Worm (Caenorhabditis elegans) whole organism, late embryonic: ENCODE results near the gene E02H1.5.

Experiments
- C08G9.2 ChIP-seq: sonication (generic microtip); optimal IDR thresholded peaks from 2 replicates; lab custom pipeline; 2016; ENCODE audit warnings: mild to moderate bottlenecking, missing genetic modification characterization, moderate library complexity, missing compliant biosample characterization
- C38D4.7 ChIP-seq: fragments of 200-800 bp; sonication (Bioruptor generic); optimal IDR thresholded peaks from 2 replicates; lab custom pipeline; 2018; ENCODE audit warnings: mild to moderate bottlenecking, missing genetic modification characterization, moderate library complexity, missing compliant biosample characterization
- F13H6.1 ChIP-seq: sonication (generic microtip); optimal IDR thresholded peaks from 2 replicates; lab custom pipeline; 2016; ENCODE audit warnings: missing genetic modification characterization, missing compliant biosample characterization
- T23F11.4 ChIP-seq: fragments of 200-800 bp; sonication (Bioruptor generic); optimal IDR thresholded peaks from 2 replicates; lab custom pipeline; 2018; ENCODE audit warnings: mild to moderate bottlenecking, missing genetic modification characterization, missing compliant biosample characterization
- Y22D7AL.16 ChIP-seq: sonication (generic microtip); optimal IDR thresholded peaks from 2 replicates; lab custom pipeline; 2016; ENCODE audit warnings: missing genetic modification characterization, missing compliant biosample characterization
- ahr-1 ChIP-seq: sonication (generic microtip); optimal IDR thresholded peaks from 2 replicates; lab custom pipeline; 2016; ENCODE audit warnings: missing genetic modification characterization, missing compliant biosample characterization
- ama-1 ChIP-seq: fragments of 150-350 bp; optimal IDR thresholded peaks from 2 replicates; lab custom pipeline; 2014
- ceh-14 ChIP-seq: sonication (generic microtip); optimal IDR thresholded peaks from 2 replicates; lab custom pipeline; 2016; ENCODE audit warnings: missing genotype, missing genetic modification characterization, missing compliant biosample characterization
- ceh-18 ChIP-seq: sonication (generic microtip); optimal IDR thresholded peaks from 2 replicates; lab custom pipeline; 2016; ENCODE audit warnings: missing genetic modification characterization, missing compliant biosample characterization
- ceh-24 ChIP-seq: sonication (generic microtip); optimal IDR thresholded peaks from 2 replicates; lab custom pipeline; 2016; ENCODE audit warnings: mild to moderate bottlenecking, missing genetic modification characterization, missing compliant biosample characterization
- ceh-30 ChIP-seq: fragments of 150-350 bp; optimal IDR thresholded peaks from 2 replicates; lab custom pipeline; 2014; ENCODE audit warnings: missing biosample characterization, missing genetic modification characterization
- ceh-31 ChIP-seq: sonication (generic microtip); optimal IDR thresholded peaks from 2 replicates; lab custom pipeline; 2016; ENCODE audit warnings: missing genetic modification characterization, missing compliant biosample characterization
- ceh-34 ChIP-seq: sonication (generic microtip); optimal IDR thresholded peaks from 2 replicates; lab custom pipeline; 2016; ENCODE audit warnings: mild to moderate bottlenecking, missing genetic modification characterization, missing compliant biosample characterization
- ceh-6 ChIP-seq: fragments of 200-800 bp; sonication (Bioruptor generic); optimal IDR thresholded peaks from 2 replicates; lab custom pipeline; 2018; ENCODE audit warnings: mild to moderate bottlenecking, missing genetic modification characterization, missing compliant biosample characterization
- che-1 ChIP-seq: sonication (generic microtip); optimal IDR thresholded peaks from 2 replicates; lab custom pipeline; 2016; ENCODE audit warnings: mild to moderate bottlenecking, missing genetic modification characterization, missing compliant biosample characterization
- elt-2 ChIP-seq: sonication (generic microtip); optimal IDR thresholded peaks from 2 replicates; lab custom pipeline; 2016; ENCODE audit warnings: missing genetic modification reagents, missing genetic modification characterization, missing compliant biosample characterization
- ets-4 ChIP-seq: sonication (generic microtip); optimal IDR thresholded peaks from 2 replicates; lab custom pipeline; 2016; ENCODE audit warnings: missing genetic modification characterization, missing compliant biosample characterization
- fax-1 ChIP-seq: sonication (generic microtip); optimal IDR thresholded peaks from 2 replicates; lab custom pipeline; 2016; ENCODE audit warnings: missing genotype, missing genetic modification characterization, missing compliant biosample characterization
- fkh-10 ChIP-seq: fragments of 150-350 bp; optimal IDR thresholded peaks from 2 replicates; lab custom pipeline; 2014; ENCODE audit warnings: missing biosample characterization, missing genetic modification reagents, missing genetic modification characterization
- gmeb-2 ChIP-seq: sonication (generic microtip); optimal IDR thresholded peaks from 2 replicates; lab custom pipeline; 2016; ENCODE audit warnings: missing genetic modification characterization, inconsistent platforms, missing compliant biosample characterization
- hlh-6 ChIP-seq: sonication (generic microtip); optimal IDR thresholded peaks from 2 replicates; lab custom pipeline; 2016; ENCODE audit warnings: missing genotype, missing genetic modification characterization, missing compliant biosample characterization
- hlh-8 ChIP-seq: sonication (generic microtip); optimal IDR thresholded peaks from 2 replicates; lab custom pipeline; 2016; ENCODE audit warnings: missing genotype, missing genetic modification characterization, missing compliant biosample characterization
- lin-11 ChIP-seq: fragments of 200-800 bp; sonication (Bioruptor generic); optimal IDR thresholded peaks from 2 replicates; lab custom pipeline; 2018; ENCODE audit warnings: mild to moderate bottlenecking, missing genetic modification characterization, missing compliant biosample characterization
- madf-2 ChIP-seq: sonication (generic microtip); optimal IDR thresholded peaks from 2 replicates; lab custom pipeline; 2017; ENCODE audit warnings: missing genetic modification characterization, missing compliant biosample characterization
- nfya-1 ChIP-seq: sonication (generic microtip); optimal IDR thresholded peaks from 2 replicates; lab custom pipeline; 2017; ENCODE audit warnings: missing genetic modification characterization, mild to moderate bottlenecking, missing compliant biosample characterization, antibody characterized with exemption, moderate library complexity
- nhr-232 ChIP-seq: sonication (generic microtip); optimal IDR thresholded peaks from 2 replicates; lab custom pipeline; 2016; ENCODE audit warnings: missing genetic modification characterization, missing compliant biosample characterization
- npax-4 ChIP-seq: sonication (generic microtip); optimal IDR thresholded peaks from 2 replicates; lab custom pipeline; 2016; ENCODE audit warnings: missing genetic modification characterization, missing compliant biosample characterization
- odd-2 ChIP-seq: sonication (generic microtip); optimal IDR thresholded peaks from 2 replicates; lab custom pipeline; 2017; ENCODE audit warnings: antibody characterized with exemption, mild to moderate bottlenecking, missing genetic modification characterization, missing compliant biosample characterization
- pha-4 ChIP-seq: fragments of 150-350 bp; optimal IDR thresholded peaks from 2 replicates; lab custom pipeline; 2018; ENCODE audit warnings: missing biosample characterization, missing genetic modification reagents, missing genetic modification characterization
- pros-1 ChIP-seq: fragments of 150-350 bp; optimal IDR thresholded peaks from 2 replicates; lab custom pipeline; 2014; ENCODE audit warnings: missing biosample characterization, missing genetic modification reagents, missing genetic modification characterization
- ref-2 ChIP-seq: sonication (generic microtip); optimal IDR thresholded peaks from 2 replicates; lab custom pipeline; 2016; ENCODE audit warnings: missing genetic modification characterization, missing compliant biosample characterization
- rnt-1 ChIP-seq: sonication (generic microtip); optimal IDR thresholded peaks from 2 replicates; lab custom pipeline; 2016; ENCODE audit warnings: missing genetic modification characterization, missing compliant biosample characterization
- sox-2 ChIP-seq: fragments of 200-800 bp; sonication (Bioruptor generic); IDR thresholded peaks from 2 replicates; pipeline ENCODE4 v1.3.6; 2022; ENCODE audit warnings: missing genetic modification reagents, missing genetic modification characterization, missing compliant biosample characterization
- sox-4 ChIP-seq: sonication (generic microtip); optimal IDR thresholded peaks from 2 replicates; lab custom pipeline; 2017; ENCODE audit warnings: mild to moderate bottlenecking, missing genetic modification characterization, inconsistent platforms, missing compliant biosample characterization
- tbx-2 ChIP-seq: sonication (generic microtip); optimal IDR thresholded peaks from 2 replicates; lab custom pipeline; 2016; ENCODE audit warnings: missing genetic modification characterization, missing compliant biosample characterization
- tbx-7 ChIP-seq: sonication (generic microtip); optimal IDR thresholded peaks from 2 replicates; lab custom pipeline; 2016; ENCODE audit warnings: missing genotype, missing genetic modification characterization, missing compliant biosample characterization
- unc-42 ChIP-seq: sonication (generic microtip); optimal IDR thresholded peaks from 2 replicates; lab custom pipeline; 2016; ENCODE audit warnings: missing genotype, missing genetic modification characterization, missing compliant biosample characterization
- unc-55 ChIP-seq: sonication (generic microtip); optimal IDR thresholded peaks from 2 replicates; lab custom pipeline; 2017; ENCODE audit warnings: missing biosample characterization, missing genetic modification reagents, missing genetic modification characterization
- unc-86 ChIP-seq: sonication (generic microtip); optimal IDR thresholded peaks from 2 replicates; lab custom pipeline; 2016; ENCODE audit warnings: missing genetic modification characterization, missing compliant biosample characterization

The E02H1.5 gene

ce11 chrII:9566045-9566444, 29.0 kb upstream of the E02H1.5 start (continued):
- peak; percentile 53 for TF ChIP-seq nfya-1 (tag; lab: Kevin White, UChicago)
- TF ChIP-seq pros-1: no peak
- TF ChIP-seq sox-2 (GFP tag; lab: Robert Waterston, UW): peak; percentile 76
- peak; percentile 67 for TF ChIP-seq fax-1 (tag; lab: Kevin White, UChicago)
- TF ChIP-seq ceh-14 (tag; lab: Kevin White, UChicago): peak; percentile 16
- peak; percentile 67 for TF ChIP-seq tbx-2
- peak; percentile 63 for TF ChIP-seq rnt-1 (tag; lab: Kevin White, UChicago)
- TF ChIP-seq ama-1: no peak
- peak; percentile 70 for TF ChIP-seq ceh-18 (tag; lab: Kevin White, UChicago)
- peak; percentile 88 for TF ChIP-seq ceh-6 (GFP tag; lab: Kevin White, UChicago)
- peak; percentile 91 for TF ChIP-seq elt-2 (tag; lab: Kevin White, UChicago)
- TF ChIP-seq ceh-31 (tag; lab: Kevin White, UChicago): peak; percentile 40
- peak; percentile 93 for TF ChIP-seq hlh-6
- peak; percentile 81 for TF ChIP-seq Y22D7AL.16 (tag; lab: Kevin White, UChicago)
- peak; percentile 84 for TF ChIP-seq C38D4.7 (GFP tag; lab: Kevin White, UChicago)
- peak; percentile 75 for TF ChIP-seq lin-11 (tag; lab: Kevin White, UChicago)
- TF ChIP-seq C08G9.2: peak; percentile 72

ce11 chrII:9573412-9573811, 21.6 kb upstream of the E02H1.5 start:
- TF ChIP-seq ref-2 (no peak), ahr-1 (no peak), fax-1 (tag; lab: Kevin White, UChicago) (no peak), ama-1 (no peak), nfya-1 (tag; lab: Kevin White, UChicago) (peak; percentile 20), nhr-232 (tag; lab: Kevin White, UChicago) (no peak), che-1 (no peak), ceh-31 (tag; lab: Kevin White, UChicago) (peak; percentile 7), C38D4.7 (GFP tag; lab: Kevin White, UChicago) (no peak), npax-4 (tag; lab: Kevin White, UChicago) (no peak), fkh-10 (GFP tag; lab: Kevin White, UChicago) (no peak)

DNA sequence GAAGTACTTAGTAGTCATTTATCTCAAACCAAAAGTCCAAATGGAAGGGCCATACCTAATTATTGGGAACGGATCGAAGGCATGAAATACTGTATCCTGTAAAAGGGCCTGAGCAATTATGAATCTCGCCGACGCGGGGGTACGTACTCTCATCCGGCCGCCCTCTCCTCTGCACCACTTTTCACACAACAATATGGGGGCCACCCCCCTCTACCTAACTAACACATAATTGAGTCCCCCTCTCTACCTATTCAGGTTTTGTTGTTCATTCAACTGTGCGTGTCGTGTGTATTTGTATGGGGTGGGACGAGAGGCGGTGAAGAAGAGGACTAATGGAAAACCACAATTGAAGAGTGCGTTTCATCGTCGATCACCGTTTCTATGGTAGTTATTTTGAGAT, 20.6 kb upstream of the E02H1.5 start:
- peak; percentile 60 for TF ChIP-seq ref-2
- TF ChIP-seq nfya-1 (tag; lab: Kevin White, UChicago): peak; percentile 13
- TF ChIP-seq sox-2 (GFP tag; lab: Robert Waterston, UW): peak; percentile 81
- no peak for TF ChIP-seq che-1
- peak; percentile 8 for TF ChIP-seq tbx-2
- peak; percentile 90 for TF ChIP-seq ceh-31 (tag; lab: Kevin White, UChicago)
- TF ChIP-seq pros-1: peak; percentile 81
- TF ChIP-seq hlh-8 (tag; lab: Kevin White, UChicago): no peak

DNA sequence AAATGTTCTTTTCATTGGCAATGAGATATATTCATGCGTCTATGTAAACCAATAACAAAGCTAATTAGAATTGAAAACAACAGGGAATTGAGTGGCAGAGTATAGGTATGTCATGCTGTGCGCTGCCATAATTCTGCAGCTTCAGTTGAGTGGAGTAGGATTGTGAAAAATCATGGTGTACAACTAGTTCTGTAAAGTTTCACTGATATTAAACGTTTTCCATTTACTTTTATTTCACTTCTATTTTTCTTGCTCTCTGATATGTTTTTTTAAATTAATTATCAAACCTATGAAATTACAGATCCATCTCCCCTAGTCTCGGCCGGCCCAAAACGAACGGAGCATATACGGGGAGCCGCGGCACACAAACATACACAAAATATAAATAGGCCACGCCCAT, 19.4 kb upstream of the E02H1.5 start, which contains the start of gene exc-7:
exc-7 (plus strand) TSS at position 301 of the 400 bp plus-strand sequence.
- TF ChIP-seq tbx-7 (tag; lab: Kevin White, UChicago) (no peak), madf-2 (tag; lab: Kevin White, UChicago) (no peak), sox-4 (tag; lab: Kevin White, UChicago) (no peak), pros-1 (no peak), ets-4 (tag; lab: Kevin White, UChicago) (no peak), unc-42 (tag; lab: Kevin White, UChicago) (no peak), lin-11 (tag; lab: Kevin White, UChicago) (no peak), Y22D7AL.16 (tag; lab: Kevin White, UChicago) (no peak), odd-2 (no peak), F13H6.1 (tag; lab: Kevin White, UChicago) (no peak), pha-4 (no peak), unc-55 (GFP tag; lab: Kevin White, UChicago) (no peak), npax-4 (tag; lab: Kevin White, UChicago) (no peak)

DNA sequence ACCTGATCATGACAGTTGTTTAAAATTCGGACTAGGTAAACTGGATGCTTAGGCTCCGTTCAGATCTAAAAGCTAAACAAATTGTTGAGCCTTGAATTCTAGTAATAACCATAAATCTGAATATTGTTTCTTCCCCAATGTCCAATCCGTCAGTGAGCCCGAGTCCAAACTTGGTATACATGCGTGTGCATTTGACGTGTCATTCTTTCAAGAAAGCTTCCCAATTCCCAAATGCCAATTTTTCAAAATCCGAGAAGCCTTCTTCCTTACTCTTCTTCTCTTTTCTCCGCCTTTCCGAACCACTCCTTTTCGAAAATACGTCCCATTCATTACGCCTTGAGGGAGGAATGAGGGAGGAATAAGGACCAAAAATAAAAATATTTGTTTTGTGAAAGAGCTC, 18.3 kb upstream of the E02H1.5 start:
- no peak for TF ChIP-seq rnt-1 (tag; lab: Kevin White, UChicago)
- TF ChIP-seq ceh-24 (tag; lab: Kevin White, UChicago): no peak
- TF ChIP-seq tbx-7 (tag; lab: Kevin White, UChicago): no peak
- TF ChIP-seq gmeb-2 (tag; lab: Kevin White, UChicago): no peak
- no peak for TF ChIP-seq T23F11.4 (GFP tag; lab: Kevin White, UChicago)
- no peak for TF ChIP-seq unc-86 (tag; lab: Kevin White, UChicago)
- no peak for TF ChIP-seq ceh-30 (tag; lab: Kevin White, UChicago)
- TF ChIP-seq ceh-18 (tag; lab: Kevin White, UChicago): no peak
- TF ChIP-seq ahr-1: no peak
- no peak for TF ChIP-seq ets-4 (tag; lab: Kevin White, UChicago)
- TF ChIP-seq ceh-34 (tag; lab: Kevin White, UChicago): no peak
- TF ChIP-seq, all 69 proteins: peak for 0
